Fruit fly (Drosophila melanogaster) whole organism, embryonic: ENCODE data around the gene CG34149.

Source experiments
- Asciz ChIP-seq: fragments of 200-800 bp; sonication (Bioruptor generic); optimal IDR thresholded peaks from 2 replicates; lab custom pipeline; 2017; ENCODE audit warnings: missing biosample characterization, mild to moderate bottlenecking, missing genetic modification characterization, missing genetic modification reagents
- B-H1 ChIP-seq: fragments of 200-800 bp; sonication (Bioruptor generic); IDR thresholded peaks from 3 replicates; pipeline ENCODE4 v1.3.6; 2022; ENCODE audit warnings: missing biosample characterization, missing genetic modification characterization
- B-H2 ChIP-seq: fragments of 200-800 bp; sonication (Bioruptor generic); optimal IDR thresholded peaks from 2 replicates; lab custom pipeline; 2018; ENCODE audit warnings: missing biosample characterization, mild to moderate bottlenecking, missing genetic modification characterization
- BtbVII ChIP-seq: fragments of 200-800 bp; sonication (Bioruptor generic); optimal IDR thresholded peaks from 3 replicates; lab custom pipeline; 2017; ENCODE audit warnings: missing biosample characterization, mild to moderate bottlenecking, missing genetic modification characterization
- Bteb2 ChIP-seq: fragments of 200-800 bp; sonication (Bioruptor generic); optimal IDR thresholded peaks from 2 replicates; lab custom pipeline; 2016; ENCODE audit warnings: missing biosample characterization, missing genetic modification characterization
- CG10147 ChIP-seq: fragments of 200-800 bp; sonication (Bioruptor generic); optimal IDR thresholded peaks from 2 replicates; lab custom pipeline; 2019; ENCODE audit warnings: missing biosample characterization, mild to moderate bottlenecking, missing genetic modification characterization, moderate library complexity
- CG10274 ChIP-seq: fragments of 200-800 bp; sonication (Bioruptor generic); optimal IDR thresholded peaks from 3 replicates; lab custom pipeline; 2017; ENCODE audit warnings: missing biosample characterization, mild to moderate bottlenecking, missing genetic modification characterization
- CG11723 ChIP-seq: fragments of 200-800 bp; sonication (Bioruptor generic); optimal IDR thresholded peaks from 2 replicates; lab custom pipeline; 2017; ENCODE audit warnings: missing biosample characterization, mild to moderate bottlenecking, missing genetic modification characterization
- CG12299 ChIP-seq: fragments of 200-800 bp; sonication (Bioruptor generic); optimal IDR thresholded peaks from 2 replicates; lab custom pipeline; 2018; ENCODE audit warnings: missing biosample characterization, mild to moderate bottlenecking, missing genetic modification characterization
- CG13775 ChIP-seq: fragments of 200-800 bp; sonication (Bioruptor generic); optimal IDR thresholded peaks from 3 replicates; lab custom pipeline; 2017; ENCODE audit warnings: missing biosample characterization, mild to moderate bottlenecking, missing genetic modification characterization
- CG16779 ChIP-seq: fragments of 200-800 bp; sonication (Bioruptor generic); IDR thresholded peaks from 2 replicates; pipeline ENCODE4 v1.3.6; 2022; ENCODE audit warnings: missing biosample characterization, missing genetic modification characterization
- CG16813 ChIP-seq: fragments of 200-800 bp; sonication (Bioruptor generic); IDR thresholded peaks from 3 replicates; pipeline ENCODE4 v1.3.6; 2022; ENCODE audit warnings: missing biosample characterization, missing genetic modification characterization; ENCODE audit not compliant: partially characterized antibody
- CG16863 ChIP-seq: fragments of 200-800 bp; sonication (Bioruptor generic); optimal IDR thresholded peaks from 3 replicates; lab custom pipeline; 2016; ENCODE audit warnings: missing biosample characterization, missing genetic modification characterization
- CG17361 ChIP-seq: fragments of 200-800 bp; sonication (Bioruptor generic); IDR thresholded peaks from 3 replicates; pipeline ENCODE4 v1.3.6; 2022; ENCODE audit warnings: missing biosample characterization, missing genetic modification characterization
- CG17568 ChIP-seq: fragments of 200-800 bp; sonication (Bioruptor generic); optimal IDR thresholded peaks from 2 replicates; lab custom pipeline; 2018; ENCODE audit warnings: missing biosample characterization, mild to moderate bottlenecking, missing genetic modification characterization, moderate library complexity
- CG17829 ChIP-seq: fragments of 200-800 bp; optimal IDR thresholded peaks from 2 replicates; lab custom pipeline; 2019; ENCODE audit warnings: missing biosample characterization, mild to moderate bottlenecking, missing genetic modification characterization, moderate library complexity
- CG17912 ChIP-seq: fragments of 200-800 bp; sonication (Bioruptor generic); optimal IDR thresholded peaks from 2 replicates; lab custom pipeline; 2018; ENCODE audit warnings: missing biosample characterization, mild to moderate bottlenecking, missing genetic modification characterization
- CG18011 ChIP-seq: fragments of 200-800 bp; sonication (Bioruptor generic); optimal IDR thresholded peaks from 2 replicates; lab custom pipeline; 2017; ENCODE audit warnings: missing biosample characterization, missing genetic modification characterization, mild to moderate bottlenecking, moderate library complexity, missing genotype
- CG2712 ChIP-seq: fragments of 200-800 bp; optimal IDR thresholded peaks from 3 replicates; lab custom pipeline; 2019; ENCODE audit warnings: missing biosample characterization, mild to moderate bottlenecking, missing genetic modification characterization, moderate library complexity
- CG32767 ChIP-seq: fragments of 200-800 bp; sonication (Bioruptor generic); IDR thresholded peaks from 2 replicates; pipeline ENCODE4 v1.3.6; 2022; ENCODE audit warnings: missing biosample characterization, missing genetic modification characterization
- CG33557 ChIP-seq: fragments of 200-800 bp; sonication (Bioruptor generic); optimal IDR thresholded peaks from 2 replicates; lab custom pipeline; 2019; ENCODE audit warnings: missing biosample characterization, mild to moderate bottlenecking, missing genetic modification characterization, moderate library complexity
- CG34376 ChIP-seq: fragments of 200-800 bp; sonication (Bioruptor generic); optimal IDR thresholded peaks from 2 replicates; lab custom pipeline; 2018; ENCODE audit warnings: missing biosample characterization, mild to moderate bottlenecking, missing genetic modification characterization
- CG42726 ChIP-seq: fragments of 200-800 bp; sonication (Bioruptor generic); IDR thresholded peaks from 2 replicates; pipeline ENCODE4 v1.3.6; 2022; ENCODE audit warnings: missing biosample characterization, missing genetic modification characterization; ENCODE audit not compliant: partially characterized antibody
- CG4424 ChIP-seq: fragments of 200-800 bp; sonication (Bioruptor generic); optimal IDR thresholded peaks from 3 replicates; lab custom pipeline; 2016; ENCODE audit warnings: missing biosample characterization, missing genetic modification characterization
- CG8388 ChIP-seq: fragments of 200-800 bp; sonication (Bioruptor generic); optimal IDR thresholded peaks from 2 replicates; lab custom pipeline; 2019; ENCODE audit warnings: missing biosample characterization, mild to moderate bottlenecking, missing genetic modification characterization, moderate library complexity
- Dbx ChIP-seq: fragments of 200-800 bp; sonication (Bioruptor generic); IDR thresholded peaks from 3 replicates; pipeline ENCODE4 v1.3.6; 2022; ENCODE audit warnings: missing biosample characterization, missing genetic modification characterization
- ERR ChIP-seq: fragments of 200-800 bp; sonication (Bioruptor generic); optimal IDR thresholded peaks from 2 replicates; lab custom pipeline; 2016; ENCODE audit warnings: missing biosample characterization, missing genetic modification characterization
- Ets65A ChIP-seq: fragments of 200-800 bp; sonication (Bioruptor generic); peaks from one replicate; lab custom pipeline; 2016; ENCODE audit warnings: missing biosample characterization, missing genetic modification characterization
- Gsc ChIP-seq: fragments of 200-800 bp; sonication (Bioruptor generic); IDR thresholded peaks from 2 replicates; pipeline ENCODE4 v1.3.6; 2022; ENCODE audit warnings: missing biosample characterization, missing genetic modification characterization
- Mrtf ChIP-seq: fragments of 200-800 bp; sonication (Bioruptor generic); IDR thresholded peaks from 3 replicates; pipeline ENCODE4 v1.3.6; 2022; ENCODE audit warnings: missing biosample characterization, missing genetic modification characterization
- Nf-YB ChIP-seq: fragments of 200-800 bp; sonication (Bioruptor generic); optimal IDR thresholded peaks from 3 replicates; lab custom pipeline; 2019; ENCODE audit warnings: missing biosample characterization, mild to moderate bottlenecking, missing genetic modification characterization, moderate library complexity
- Stat92E ChIP-seq, 3 experiments: fragments of >200 bp in 2 of 3; fragments of 200-800 bp in 1 of 3; sonication (Bioruptor generic) in 1 of 3; optimal IDR thresholded peaks; 2 replicates each; lab custom pipeline; 2017 to 2019; ENCODE audit warnings: missing biosample characterization in 3 of 3, missing genetic modification characterization in 3 of 3, mild to moderate bottlenecking in 1 of 3, moderate library complexity in 1 of 3
- aop ChIP-seq: fragments of 200-800 bp; sonication (Bioruptor generic); IDR thresholded peaks from 2 replicates; pipeline ENCODE4 v1.3.6; 2022; ENCODE audit warnings: missing biosample characterization, missing genetic modification characterization
- ato ChIP-seq: fragments of 200-800 bp; sonication (Bioruptor generic); IDR thresholded peaks from 2 replicates; pipeline ENCODE4 v1.3.6; 2022; ENCODE audit warnings: missing biosample characterization, missing genetic modification characterization; ENCODE audit not compliant: partially characterized antibody
- croc ChIP-seq: fragments of 200-800 bp; sonication (Bioruptor generic); conservative IDR thresholded peaks from 3 replicates; pipeline ENCODE4 v1.3.6; 2022; ENCODE audit warnings: missing biosample characterization, missing genetic modification characterization
- cwo ChIP-seq: fragments of 200-800 bp; sonication (Bioruptor generic); optimal IDR thresholded peaks from 3 replicates; lab custom pipeline; 2017; ENCODE audit warnings: missing biosample characterization, missing genetic modification characterization, mild to moderate bottlenecking, moderate library complexity, missing genetic modification reagents
- gce ChIP-seq: fragments of 200-800 bp; sonication (Bioruptor generic); IDR thresholded peaks from 3 replicates; pipeline ENCODE4 v1.3.6; 2022; ENCODE audit warnings: missing biosample characterization, missing genetic modification characterization
- grn ChIP-seq: fragments of 200-800 bp; sonication (Bioruptor generic); optimal IDR thresholded peaks from 3 replicates; lab custom pipeline; 2017; ENCODE audit warnings: missing biosample characterization, missing genetic modification characterization
- hbn ChIP-seq: fragments of 200-800 bp; sonication (Bioruptor generic); IDR thresholded peaks from 2 replicates; pipeline ENCODE4 v1.3.6; 2022; ENCODE audit warnings: missing biosample characterization, missing genetic modification characterization; ENCODE audit not compliant: partially characterized antibody
- maf-S ChIP-seq: fragments of 200-800 bp; sonication (Bioruptor generic); optimal IDR thresholded peaks from 2 replicates; lab custom pipeline; 2016; ENCODE audit warnings: missing biosample characterization, missing genetic modification characterization
- nerfin-1 ChIP-seq: fragments of 200-800 bp; sonication (Bioruptor generic); optimal IDR thresholded peaks from 3 replicates; lab custom pipeline; 2019; ENCODE audit warnings: missing biosample characterization, mild to moderate bottlenecking, missing genetic modification characterization, moderate library complexity
- salm ChIP-seq: fragments of 200-800 bp; sonication (Bioruptor generic); optimal IDR thresholded peaks from 2 replicates; lab custom pipeline; 2018; ENCODE audit warnings: missing biosample characterization, mild to moderate bottlenecking, missing genetic modification characterization
- so ChIP-seq: fragments of 200-800 bp; sonication (Bioruptor generic); IDR thresholded peaks from 3 replicates; pipeline ENCODE4 v1.3.6; 2022; ENCODE audit warnings: missing biosample characterization, missing genetic modification characterization
- stwl ChIP-seq: fragments of 200-800 bp; sonication (Bioruptor generic); optimal IDR thresholded peaks from 3 replicates; lab custom pipeline; 2018; ENCODE audit warnings: missing biosample characterization, mild to moderate bottlenecking, missing genetic modification characterization, moderate library complexity
- ttk ChIP-seq: fragments of 200-800 bp; sonication (Bioruptor generic); IDR thresholded peaks from 2 replicates; pipeline ENCODE4 v2.1.2; 2022; ENCODE audit warnings: missing biosample characterization, missing genetic modification characterization
- twi ChIP-seq: fragments of 200-800 bp; optimal IDR thresholded peaks from 2 replicates; lab custom pipeline; 2019; ENCODE audit warnings: missing biosample characterization, mild to moderate bottlenecking, missing genetic modification characterization, moderate library complexity
- z ChIP-seq: fragments of 200-800 bp; sonication (Bioruptor generic); IDR thresholded peaks from 3 replicates; pipeline ENCODE4 v1.3.6; 2022; ENCODE audit warnings: missing biosample characterization, missing genetic modification characterization
- zfh1 ChIP-seq: fragments of 200-800 bp; sonication (Bioruptor generic); IDR thresholded peaks from 3 replicates; pipeline ENCODE4 v1.3.6; 2022; ENCODE audit warnings: missing biosample characterization, missing genetic modification characterization

The CG34149 gene

dm6 chr3R:22362218-22362907, 17.6 kb upstream of the CG34149 start, which contains the start of the genes JMJD6, CG7071 and Muted (continued):
- TF ChIP-seq CG42726, result peak; percentile 66; the same call in 1 of the 2 replicates
- peak; percentile 85 for TF ChIP-seq BtbVII
- peak; percentile 95 for TF ChIP-seq zfh1 (GFP tag; lab: Robert Waterston, UW)
- TF ChIP-seq hbn (GFP tag; lab: Robert Waterston, UW), result peak; percentile 92
- peak; percentile 77 for TF ChIP-seq cwo (GFP tag; lab: Kevin White, UChicago)
- peak; percentile 98 for TF ChIP-seq Ets65A (GFP tag; lab: Kevin White, UChicago)
- TF ChIP-seq CG2712 (tag; lab: Kevin White, UChicago), result peak; percentile 87
- TF ChIP-seq ato (GFP tag; lab: Robert Waterston, UW), result peak; percentile 58; the same call in 1 of the 2 replicates
- peak; percentile 86 for TF ChIP-seq croc (GFP tag; lab: Robert Waterston, UW)
- peak; percentile 88 for TF ChIP-seq nerfin-1 (tag; lab: Kevin White, UChicago)
- peak; percentile 82; the same call in 2 of the 3 replicates for TF ChIP-seq gce (GFP tag; lab: Robert Waterston, UW)
- peak; percentile 88 for TF ChIP-seq CG17829 (tag; lab: Kevin White, UChicago)
- peak; percentile 86 for TF ChIP-seq B-H1 (GFP tag; lab: Robert Waterston, UW)
- TF ChIP-seq CG10147, result peak; percentile 91
- TF ChIP-seq Mrtf (GFP tag; lab: Robert Waterston, UW), result peak; percentile 82
- TF ChIP-seq aop (GFP tag; lab: Robert Waterston, UW), result peak; percentile 66; the same call in 1 of the 2 replicates
- peak; percentile 98 for TF ChIP-seq grn (GFP tag; lab: Kevin White, UChicago)
- peak; percentile 86 for TF ChIP-seq CG17568 (GFP tag; lab: Kevin White, UChicago)
- peak; percentile 94 for TF ChIP-seq CG13775 (GFP tag; lab: Kevin White, UChicago)
- peak; percentile 90 for TF ChIP-seq so (GFP tag; lab: Robert Waterston, UW)
- peak; percentile 88 for TF ChIP-seq CG17912
- TF ChIP-seq CG16863 (GFP tag; lab: Kevin White, UChicago), result peak; percentile 86
- peak; percentile 94 for TF ChIP-seq CG4424 (GFP tag; lab: Kevin White, UChicago)
- peak; percentile 76 for TF ChIP-seq ERR
- peak; percentile 74 for TF ChIP-seq CG16813 (GFP tag; lab: Robert Waterston, UW)
- peak; percentile 92 for TF ChIP-seq Bteb2 (GFP tag; lab: Kevin White, UChicago)
- peak; percentile 78 for TF ChIP-seq salm
- TF ChIP-seq B-H2 (GFP tag; lab: Kevin White, UChicago), result peak; percentile 97
- TF ChIP-seq z (GFP tag; lab: Robert Waterston, UW), result peak; percentile 47; the same call in 2 of the 3 replicates
- TF ChIP-seq maf-S (GFP tag; lab: Kevin White, UChicago), result peak; percentile 83
- TF ChIP-seq CG8388 (GFP tag; lab: Kevin White, UChicago), result peak; percentile 87
- TF ChIP-seq CG10274 (GFP tag; lab: Kevin White, UChicago), result peak; percentile 55
- peak; percentile 83; the same call in 1 of the 2 replicates for TF ChIP-seq CG32767
- TF ChIP-seq CG18011 (GFP tag; lab: Kevin White, UChicago), result peak; percentile 85
- peak; percentile 91 for TF ChIP-seq ttk (GFP tag; lab: Robert Waterston, UW)
- peak; percentile 77 for TF ChIP-seq Nf-YB (GFP tag; lab: Kevin White, UChicago)
- TF ChIP-seq CG17361 (GFP tag; lab: Robert Waterston, UW), result peak; percentile 91
- TF ChIP-seq twi (tag; lab: Kevin White, UChicago), result peak; percentile 77
- peak; percentile 91 for TF ChIP-seq CG12299 (tag; lab: Kevin White, UChicago)
- peak; percentile 79 for TF ChIP-seq Gsc (GFP tag; lab: Robert Waterston, UW)
- peak; percentile 93 for TF ChIP-seq CG34376 (GFP tag; lab: Kevin White, UChicago)
- peak; percentile 87 for TF ChIP-seq stwl
- TF ChIP-seq Stat92E (GFP tag; optimal IDR thresholded peaks at IDR 0.05; lab: Kevin White, UChicago), result peak in 1 of 3 experiments; percentile 22
- TF ChIP-seq CG16779, result peak; percentile 79
- peak; percentile 84 for TF ChIP-seq CG11723
- peak; percentile 89 for TF ChIP-seq CG33557 (GFP tag; lab: Kevin White, UChicago)
- peak; percentile 91 for TF ChIP-seq Dbx (GFP tag; lab: Robert Waterston, UW)
- TF ChIP-seq Asciz (GFP tag; lab: Kevin White, UChicago), result peak; percentile 77
